Worm (Caenorhabditis elegans): Measurements from ENCODE around the gene F57G12.1.

F57G12.1 gene

DNA sequence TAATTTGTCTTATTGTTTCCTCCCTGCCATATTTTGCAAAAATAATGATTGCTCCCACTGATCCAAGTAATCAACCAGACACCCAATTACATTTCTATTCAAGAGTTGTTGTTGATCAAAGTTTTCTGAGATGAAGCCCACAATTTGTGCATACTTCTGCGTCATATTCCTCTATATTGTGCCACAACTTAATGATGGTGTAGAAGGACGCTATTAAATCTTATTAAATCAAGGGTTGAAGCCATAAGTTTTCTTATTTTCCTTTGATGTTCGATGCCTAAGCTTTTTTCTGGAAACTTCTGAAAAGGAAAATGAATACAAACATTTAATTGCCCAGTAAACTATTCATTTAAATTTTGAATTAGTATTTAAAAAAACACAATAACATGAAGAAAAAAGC is 2.7 kb downstream of the F57G12.1 start:
- TF ChIP-seq C17E4.6 (GFP tag; IDR thresholded peaks at IDR 0.05) (no peak), madf-3 (GFP tag; IDR thresholded peaks at IDR 0.05) (0 out of 2 replicates have a peak, but pooled peaks have one; percentile 17), pbrm-1 (GFP tag; IDR thresholded peaks at IDR 0.05) (no peak), lin-35 (GFP tag; optimal IDR thresholded peaks at IDR 0.05) (peak in 1 of 3 experiments; percentile 32), madf-10 (tag; optimal IDR thresholded peaks at IDR 0.05) (no peak), sea-2 (GFP tag; IDR thresholded peaks at IDR 0.05) (no peak), Y95B8A.8 (GFP tag; IDR thresholded peaks at IDR 0.05) (no peak)

DNA sequence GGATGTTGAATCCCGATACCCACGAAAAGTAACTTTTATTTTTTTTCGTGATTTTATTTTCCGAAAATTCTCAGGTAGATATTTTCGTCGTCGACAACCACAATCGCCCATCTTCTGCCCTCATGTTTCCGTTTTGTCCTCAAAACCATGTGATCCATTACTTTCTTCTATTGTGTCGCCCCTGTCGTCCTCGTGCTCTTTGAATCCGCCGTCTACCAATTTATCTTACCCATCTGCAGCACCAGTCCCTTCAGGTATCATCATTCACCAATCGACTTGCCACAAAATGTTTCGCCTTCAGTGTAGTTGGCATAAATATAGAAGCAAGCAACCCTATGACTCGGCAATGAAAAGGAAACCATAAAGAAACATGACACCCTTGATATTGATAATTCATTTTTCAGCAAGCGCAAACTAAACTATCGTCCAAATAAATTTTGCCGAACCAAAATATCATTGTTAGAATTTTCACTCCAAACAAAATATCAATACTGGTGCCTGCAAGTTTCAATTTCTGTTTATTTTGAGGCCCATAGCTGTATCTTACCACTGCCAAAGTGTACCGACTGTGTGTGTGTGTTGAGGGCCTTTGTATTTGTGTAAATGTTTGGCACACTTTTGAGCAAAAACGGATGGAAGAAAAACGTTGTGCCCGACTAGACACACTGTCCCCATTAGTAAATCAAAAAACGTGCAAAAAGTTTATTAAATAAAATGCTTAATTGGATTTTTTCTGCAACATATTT is 3.7 kb downstream of the F57G12.1 start:
- TF ChIP-seq sea-2 (GFP tag; IDR thresholded peaks at IDR 0.05) (no peak), D2030.7 (GFP tag; IDR thresholded peaks at IDR 0.05) (no peak), lin-54 (GFP tag; optimal IDR thresholded peaks at IDR 0.05) (no peak), ekl-4 (GFP tag; IDR thresholded peaks at IDR 0.05) (no peak), ceh-91 (GFP tag; IDR thresholded peaks at IDR 0.05) (no peak), F55B11.4 (tag; optimal IDR thresholded peaks at IDR 0.05; ENCODE audit: borderline replicate concordance, insufficient read depth) (no peak), madf-10 (tag; optimal IDR thresholded peaks at IDR 0.05) (no peak), nfyb-1 (GFP tag; IDR thresholded peaks at IDR 0.05) (no peak), F57C9.4 (tag; optimal IDR thresholded peaks at IDR 0.05) (no peak), ZK185.1 (tag; optimal IDR thresholded peaks at IDR 0.05; ENCODE audit: poor library complexity, severe bottlenecking) (no peak), nfya-1 (tag; optimal IDR thresholded peaks at IDR 0.05; ENCODE audit: borderline replicate concordance, insufficient read depth) (no peak), bed-2 (GFP tag; IDR thresholded peaks at IDR 0.05) (no peak), F52B5.7 (tag; optimal IDR thresholded peaks at IDR 0.05) (no peak), athp-1 (tag; optimal IDR thresholded peaks at IDR 0.05) (no peak), ceh-27 (GFP tag; optimal IDR thresholded peaks at IDR 0.05) (no peak), mes-4 (tag; optimal IDR thresholded peaks at IDR 0.05) (no peak), repo-1 (tag; optimal IDR thresholded peaks at IDR 0.05) (no peak)

DNA sequence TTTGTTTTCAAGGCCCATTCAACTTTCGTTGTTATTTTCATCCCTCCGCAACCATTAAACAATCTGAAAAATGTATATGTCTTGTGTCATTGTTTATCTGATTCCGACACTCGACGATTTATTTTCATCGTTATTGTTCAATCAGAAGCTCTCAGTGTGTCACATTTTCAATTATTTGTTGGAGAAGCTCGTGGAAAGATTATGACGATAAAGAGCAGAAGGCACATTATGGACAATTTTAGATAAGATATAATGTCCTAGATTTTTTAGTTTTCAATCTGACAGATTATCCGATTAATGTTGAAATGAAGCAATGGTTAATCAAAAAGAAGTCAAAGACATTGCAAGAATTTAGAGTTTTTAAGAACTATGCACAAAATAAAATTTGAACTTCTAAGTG is 6.5 kb downstream of the F57G12.1 start:
- TF ChIP-seq ztf-18 (tag; optimal IDR thresholded peaks at IDR 0.05) (no peak), let-526 (GFP tag; IDR thresholded peaks at IDR 0.05) (no peak), tbp1 (GFP tag; optimal IDR thresholded peaks at IDR 0.05) (no peak), madf-10 (tag; optimal IDR thresholded peaks at IDR 0.05) (no peak), ekl-4 (GFP tag; IDR thresholded peaks at IDR 0.05) (no peak), sptf-2 (GFP tag; optimal IDR thresholded peaks at IDR 0.05) (no peak), Y53F4B.3 (GFP tag; IDR thresholded peaks at IDR 0.05) (no peak), die-1 (tag; optimal IDR thresholded peaks at IDR 0.05) (no peak), ceh-27 (GFP tag; optimal IDR thresholded peaks at IDR 0.05) (no peak), D2030.7 (GFP tag; IDR thresholded peaks at IDR 0.05) (no peak), F33H1.4 (GFP tag; IDR thresholded peaks at IDR 0.05) (no peak), T26A5.8 (tag; optimal IDR thresholded peaks at IDR 0.05) (no peak)

DNA sequence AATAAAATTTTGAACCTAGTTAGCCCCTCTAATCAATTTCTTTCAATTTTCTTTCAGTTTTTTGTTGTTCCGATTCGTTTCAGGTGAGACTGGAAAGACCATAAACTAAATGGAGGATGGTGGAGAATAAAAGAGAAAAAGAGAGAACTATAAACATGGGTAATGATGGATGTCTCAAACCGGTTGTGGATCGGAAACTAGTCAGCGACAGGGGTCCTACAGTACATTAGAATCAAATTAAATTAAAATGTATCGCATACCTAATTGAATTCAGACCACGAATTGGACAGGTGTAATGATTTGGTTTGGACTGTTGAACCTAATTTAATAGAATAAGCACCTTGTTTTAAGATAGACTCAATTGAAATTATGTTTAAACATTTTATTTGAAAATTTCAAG is 7.4 kb downstream of the F57G12.1 start:
- no peak for TF ChIP-seq snpc-1.1 (tag; optimal IDR thresholded peaks at IDR 0.05; ENCODE audit: insufficient read depth)
- no peak for TF ChIP-seq F37B4.10 (GFP tag; IDR thresholded peaks at IDR 0.05)
